Worm (Caenorhabditis elegans): Measurements from ENCODE around the gene F22B7.3.

DNA sequence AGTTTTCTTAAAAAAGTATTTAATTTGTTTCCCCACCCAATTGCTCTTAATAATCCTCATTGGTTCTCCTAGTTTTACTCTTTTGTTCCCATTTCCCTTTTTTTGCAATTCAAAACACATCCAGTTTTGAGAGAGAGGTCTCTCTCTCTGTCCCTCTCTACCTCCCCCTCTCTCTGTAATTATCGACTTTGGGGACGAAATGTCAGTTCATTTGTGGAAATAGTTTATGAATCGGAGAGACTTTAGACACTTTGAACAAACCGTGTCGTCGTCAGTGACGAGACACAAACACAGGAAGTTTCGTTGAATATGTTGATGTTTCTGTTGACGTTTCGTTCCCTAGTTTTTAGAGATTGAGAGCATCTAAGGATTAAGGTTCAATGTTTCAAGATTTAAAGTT is 14.5 kb downstream of the F22B7.3 start:
- TF ChIP-seq R02D3.7 (tag; optimal IDR thresholded peaks at IDR 0.05) (no peak), nhr-28 (tag; optimal IDR thresholded peaks at IDR 0.05) (no peak), eor-1 (tag; optimal IDR thresholded peaks at IDR 0.05) (no peak), nhr-12 (tag; optimal IDR thresholded peaks at IDR 0.05) (no peak)
